Worm (Caenorhabditis elegans) whole organism, L4/young adult: ENCODE measurements around the gene gad-2.
"Not testable (repeated sequence)": the region's sequence is repeated elsewhere in the genome, so short reads cannot be mapped to it uniquely, and the experiment has no call there.

Source experiments
- W03F9.2 ChIP-seq: fragments of 150-350 bp; optimal IDR thresholded peaks from 2 replicates; lab custom pipeline; 2014; ENCODE audit warnings: missing biosample characterization, missing genetic modification characterization
- dao-5 ChIP-seq: sonication (generic microtip); optimal IDR thresholded peaks from 2 replicates; lab custom pipeline; 2016; ENCODE audit warnings: missing genotype, missing genetic modification characterization, moderate library complexity, missing compliant biosample characterization
- him-1 ChIP-seq: sonication (generic microtip); optimal IDR thresholded peaks from 2 replicates; lab custom pipeline; 2016; ENCODE audit warnings: missing genotype, missing genetic modification reagents, missing genetic modification characterization, missing compliant biosample characterization

Gene gad-2

DNA sequence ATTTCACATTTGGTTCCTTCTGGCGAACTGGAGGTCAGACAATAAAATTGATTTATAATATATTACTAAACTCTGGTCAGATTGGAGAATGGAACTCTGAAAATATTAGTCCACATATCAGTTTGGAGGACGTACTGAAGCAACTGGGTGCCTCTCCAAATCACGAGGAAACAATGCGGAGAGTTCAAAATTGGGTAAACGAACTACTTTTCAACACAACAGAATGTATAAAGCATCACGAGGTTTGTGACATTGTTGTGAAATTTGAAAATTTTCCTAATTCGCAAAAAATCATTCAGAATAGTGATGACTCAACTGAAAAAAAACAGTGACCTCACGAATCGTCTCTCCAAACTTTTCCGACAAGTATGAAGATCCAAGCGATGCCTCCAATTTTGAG is at the start of gene gad-2:
Gene gad-2, plus strand, starts transcription at position 301 of the 400 bp plus-strand sequence.
- TF ChIP-seq him-1 (tag; lab: Kevin White, UChicago) = no peak
- TF ChIP-seq dao-5 = no peak
- no peak for TF ChIP-seq W03F9.2

- TF ChIP-seq W03F9.2 (no peak), him-1 (tag; lab: Kevin White, UChicago) (no peak), dao-5 (no peak)
Measured at ce11 chrX:7343747-7344146, 49.5 kb upstream of the gad-2 start, which contains the start of gene C07D8.5. C07D8.5 (plus strand) TSS chrX:7344047.

ce11 chrX:7365267-7365666 is 28.0 kb upstream of the gad-2 start, which contains the start of gene C56G3.2:
C56G3.2 (plus strand) TSS chrX:7365567.
- not testable (repeated sequence) for TF ChIP-seq dao-5; him-1 (tag; lab: Kevin White, UChicago); W03F9.2

DNA sequence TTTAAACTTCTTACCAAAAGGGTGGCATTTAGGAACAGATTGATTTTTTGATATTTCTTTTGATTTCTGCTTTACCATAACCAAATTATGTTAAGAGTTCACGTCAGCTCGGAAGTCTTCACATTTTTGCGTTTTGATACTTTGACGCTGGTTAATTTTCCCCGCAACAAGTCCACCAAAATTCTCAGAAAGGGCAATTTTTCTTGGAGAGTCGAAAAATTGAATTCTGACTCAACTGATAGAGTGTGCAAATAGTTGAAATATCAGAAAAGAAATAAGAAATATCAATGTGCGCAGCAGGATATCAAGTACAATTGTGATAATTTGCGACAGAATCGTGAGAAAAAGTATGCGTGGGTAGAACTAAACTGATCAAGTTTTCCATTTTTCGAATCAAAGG is 23.5 kb upstream of the gad-2 start:
- no peak for TF ChIP-seq dao-5
- TF ChIP-seq him-1 (tag; lab: Kevin White, UChicago) = no peak
- TF ChIP-seq W03F9.2 = no peak

- TF ChIP-seq dao-5 (no peak), W03F9.2 (no peak), him-1 (tag; lab: Kevin White, UChicago) (no peak)
Measured at ce11 chrX:7371945-7372344, 21.3 kb upstream of the gad-2 start.

DNA sequence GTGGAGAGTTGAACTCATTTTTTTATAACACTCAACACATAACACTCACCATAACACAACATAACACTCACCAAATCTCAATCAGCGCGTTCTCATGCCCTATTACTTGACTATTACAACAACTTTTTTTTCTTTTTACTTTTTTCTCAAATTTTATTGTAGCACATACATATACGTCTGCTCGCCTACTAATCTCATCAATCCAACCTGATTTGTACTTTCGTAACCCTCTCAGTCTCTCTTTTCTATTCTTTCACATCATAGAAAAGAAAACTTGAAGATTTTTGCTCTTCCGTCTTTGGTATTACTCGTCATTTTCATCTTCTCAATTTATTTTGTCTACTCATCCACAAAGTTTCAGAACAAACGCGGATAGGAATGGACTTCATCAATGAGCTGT is 16.3 kb upstream of the gad-2 start, which contains the start of gene npr-8:
Gene npr-8, plus strand, starts transcription at position 362 of the 400 bp plus-strand sequence.
- no peak for TF ChIP-seq dao-5
- TF ChIP-seq W03F9.2 = no peak
- TF ChIP-seq him-1 (tag; lab: Kevin White, UChicago) = no peak

DNA sequence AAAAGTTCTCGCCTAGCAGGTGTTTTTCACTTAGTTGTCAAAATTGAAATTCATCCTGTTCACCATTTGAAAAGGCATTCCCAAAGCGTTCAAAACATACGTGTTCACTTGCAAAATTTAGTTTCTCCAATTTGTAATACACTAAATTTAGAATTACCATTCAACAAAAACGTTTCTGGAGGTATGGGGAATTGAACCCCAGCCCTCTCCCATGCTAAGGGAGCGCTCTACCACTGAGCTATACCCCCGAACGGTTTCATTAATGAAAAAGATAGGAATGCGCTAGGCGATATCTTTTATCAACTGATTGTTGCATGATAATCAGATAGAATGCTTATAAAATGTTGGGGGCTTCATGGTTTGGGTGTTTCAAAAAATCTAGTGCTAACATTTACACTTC is 14.7 kb upstream of the gad-2 start:
- TF ChIP-seq dao-5 (no peak), W03F9.2 (no peak), him-1 (tag; lab: Kevin White, UChicago) (no peak)

DNA sequence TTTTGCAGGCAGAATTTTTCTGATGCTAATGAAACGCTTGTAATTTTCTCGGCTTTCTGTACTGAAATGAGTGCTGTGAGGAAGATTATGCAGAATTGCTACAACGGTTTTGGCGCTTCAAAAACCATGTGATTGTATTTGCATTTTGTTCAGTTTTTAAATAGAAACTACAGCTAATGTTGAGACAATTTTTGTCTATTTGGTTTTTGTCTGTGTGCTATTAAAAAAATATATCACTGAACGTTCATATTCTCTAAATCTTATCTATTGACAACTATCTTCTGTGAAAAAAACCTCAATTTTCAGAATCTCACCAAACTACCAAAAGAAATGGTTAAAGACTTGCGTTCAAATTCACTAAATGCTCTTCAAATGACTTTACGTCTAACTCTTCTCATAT is 3.0 kb upstream of the gad-2 start, which contains the start of gene C10A4.6:
Gene C10A4.6, plus strand, starts transcription at position 301 of the 400 bp plus-strand sequence.
- TF ChIP-seq dao-5 = no peak
- no peak for TF ChIP-seq him-1 (tag; lab: Kevin White, UChicago)
- no peak for TF ChIP-seq W03F9.2

ce11 chrX:7397935-7398334 is 4.7 kb downstream of the gad-2 start, which contains the start of gene C10A4.13:
C10A4.13 (minus strand) TSS chrX:7398035.
- TF ChIP-seq W03F9.2 (no peak), him-1 (tag; lab: Kevin White, UChicago) (no peak), dao-5 (no peak)

- TF ChIP-seq W03F9.2 (no peak), dao-5 (no peak), him-1 (tag; lab: Kevin White, UChicago) (no peak)
Measured at ce11 chrX:7398584-7398983, 5.3 kb downstream of the gad-2 start, which contains the start of gene C10A4.10. C10A4.10 (plus strand) TSS chrX:7398884.

- TF ChIP-seq W03F9.2 (no peak), him-1 (tag; lab: Kevin White, UChicago) (no peak), dao-5 (no peak)
Measured at ce11 chrX:7400788-7401187, 7.5 kb downstream of the gad-2 start, which contains the start of gene C10A4.4. C10A4.4 (plus strand) TSS chrX:7401088.

- TF ChIP-seq W03F9.2 (no peak), dao-5 (no peak), him-1 (tag; lab: Kevin White, UChicago) (no peak)
Measured at ce11 chrX:7404551-7404950, 11.3 kb downstream of the gad-2 start.

- TF ChIP-seq him-1 (tag; lab: Kevin White, UChicago) (no peak), dao-5 (no peak), W03F9.2 (no peak)
Measured at ce11 chrX:7405393-7405792, 12.1 kb downstream of the gad-2 start, which contains the start of gene C10A4.3. C10A4.3 (plus strand) TSS chrX:7405693.

- TF ChIP-seq W03F9.2 (no peak), dao-5 (no peak), him-1 (tag; lab: Kevin White, UChicago) (no peak)
Measured at ce11 chrX:7407749-7408148, 14.5 kb downstream of the gad-2 start.

- TF ChIP-seq him-1 (tag; lab: Kevin White, UChicago) = no peak
- no peak for TF ChIP-seq W03F9.2
- TF ChIP-seq dao-5 = no peak
Measured at ce11 chrX:7409030-7409429, 15.8 kb downstream of the gad-2 start.

DNA sequence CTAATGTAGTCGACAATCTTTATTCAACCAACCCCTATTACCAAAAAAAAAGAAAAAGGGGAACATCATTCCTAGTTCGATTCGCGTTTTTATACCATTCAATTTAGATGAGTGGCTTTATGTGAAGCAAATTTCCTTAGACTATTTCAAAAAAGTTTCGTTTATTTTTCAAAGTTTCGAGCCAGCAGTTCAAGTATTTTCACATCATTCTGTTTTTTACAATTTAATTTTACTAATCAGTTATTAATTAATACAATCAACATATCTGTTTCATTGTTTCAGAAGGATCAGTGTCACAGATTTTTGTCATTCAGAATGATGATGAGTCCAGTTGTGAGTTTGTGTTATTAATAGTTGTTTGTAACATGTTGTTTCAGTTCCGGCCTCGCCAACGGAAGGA is 16.7 kb downstream of the gad-2 start, which contains the start of gene C10A4.2:
Gene C10A4.2, plus strand, starts transcription at position 301 of the 400 bp plus-strand sequence.
- TF ChIP-seq him-1 (tag; lab: Kevin White, UChicago) (no peak), W03F9.2 (no peak), dao-5 (no peak)
